Worm (Caenorhabditis elegans) whole organism, L4/young adult: ENCODE measurements around the gene nhr-45.

Source experiments
- W03F9.2 ChIP-seq: fragments of 150-350 bp; optimal IDR thresholded peaks from 2 replicates; lab custom pipeline; 2014; ENCODE audit warnings: missing biosample characterization, missing genetic modification characterization
- dao-5 ChIP-seq: sonication (generic microtip); optimal IDR thresholded peaks from 2 replicates; lab custom pipeline; 2016; ENCODE audit warnings: missing genotype, missing genetic modification characterization, moderate library complexity, missing compliant biosample characterization
- him-1 ChIP-seq: sonication (generic microtip); optimal IDR thresholded peaks from 2 replicates; lab custom pipeline; 2016; ENCODE audit warnings: missing genotype, missing genetic modification reagents, missing genetic modification characterization, missing compliant biosample characterization

nhr-45 gene

DNA sequence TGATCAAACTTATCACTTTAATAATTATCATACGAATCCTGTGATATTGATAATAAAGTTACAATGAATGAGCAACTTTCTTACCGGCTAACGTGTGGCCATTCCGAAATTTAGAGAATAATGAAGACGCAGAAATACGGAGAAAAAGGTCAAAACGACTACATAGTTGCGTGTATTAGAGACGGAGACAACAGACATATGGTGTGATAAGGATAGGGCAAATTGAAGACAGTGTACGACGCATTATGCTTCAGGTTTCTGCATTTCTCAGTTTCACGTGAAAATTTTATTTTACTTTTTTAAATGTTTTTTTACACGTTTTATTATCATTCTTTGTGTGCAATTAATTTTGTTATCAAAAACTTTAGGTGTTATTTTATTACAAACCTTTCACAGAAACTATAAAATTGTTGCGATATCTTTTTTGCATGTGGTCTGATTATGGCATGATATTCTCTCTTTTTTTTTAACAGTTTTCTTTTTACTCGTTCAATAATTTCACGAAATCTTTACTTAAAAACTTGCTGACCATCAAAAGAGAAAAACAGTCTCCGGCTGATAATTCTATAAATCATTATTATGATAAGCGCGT is 13.1 kb upstream of the nhr-45 start, which contains the start of gene tmem-135:
tmem-135 (plus strand) TSS at position 542 of the 592 bp plus-strand sequence.
- TF ChIP-seq him-1 (tag; lab: Kevin White, UChicago) (no peak), dao-5 (tag; lab: Kevin White, UChicago) (no peak), W03F9.2 (tag; lab: Kevin White, UChicago) (no peak)

DNA sequence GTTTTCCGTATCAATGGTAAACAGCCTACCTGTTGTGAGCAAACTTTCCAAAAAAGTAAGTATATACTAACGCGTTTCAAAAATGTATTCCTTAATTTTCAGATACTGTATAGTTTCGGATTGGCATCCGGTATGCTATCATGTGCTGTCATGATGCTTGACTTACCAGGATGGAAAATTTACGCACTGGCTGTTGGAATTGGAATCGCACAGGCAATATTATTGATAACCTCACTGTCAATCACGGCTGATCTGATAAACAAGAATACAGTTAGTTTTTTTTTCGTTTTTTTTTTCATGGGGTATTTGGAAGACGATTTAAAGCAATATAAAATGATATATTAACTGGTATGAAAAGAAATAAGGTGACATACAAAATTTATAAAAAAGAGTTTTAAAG is 11.7 kb upstream of the nhr-45 start:
- TF ChIP-seq him-1 (tag; lab: Kevin White, UChicago) (no peak), dao-5 (tag; lab: Kevin White, UChicago) (no peak), W03F9.2 (tag; lab: Kevin White, UChicago) (no peak)

DNA sequence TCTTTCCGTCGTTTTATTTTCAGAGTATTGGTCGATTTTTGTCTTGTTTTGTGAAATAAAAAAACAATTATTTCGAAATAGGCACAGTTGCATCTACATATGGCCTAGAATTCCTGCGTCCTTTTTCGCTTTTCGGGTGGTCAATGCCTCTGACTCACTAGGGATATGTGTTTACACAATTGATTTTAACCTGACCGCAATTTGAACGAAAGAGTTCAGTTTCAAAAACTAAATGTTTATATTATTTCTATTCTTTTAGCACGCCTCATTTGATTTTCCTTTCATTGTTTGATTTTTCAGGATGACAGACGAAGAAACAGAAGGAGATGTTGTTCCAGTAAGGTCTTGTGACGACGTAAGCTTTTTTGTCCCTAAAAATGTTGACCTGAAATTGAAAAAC is 7.7 kb upstream of the nhr-45 start, which contains the start of gene mfsd-12:
mfsd-12 (plus strand) TSS at position 301 of the 400 bp plus-strand sequence.
- TF ChIP-seq dao-5 (tag; lab: Kevin White, UChicago) (no peak), him-1 (tag; lab: Kevin White, UChicago) (no peak), W03F9.2 (tag; lab: Kevin White, UChicago) (no peak)

DNA sequence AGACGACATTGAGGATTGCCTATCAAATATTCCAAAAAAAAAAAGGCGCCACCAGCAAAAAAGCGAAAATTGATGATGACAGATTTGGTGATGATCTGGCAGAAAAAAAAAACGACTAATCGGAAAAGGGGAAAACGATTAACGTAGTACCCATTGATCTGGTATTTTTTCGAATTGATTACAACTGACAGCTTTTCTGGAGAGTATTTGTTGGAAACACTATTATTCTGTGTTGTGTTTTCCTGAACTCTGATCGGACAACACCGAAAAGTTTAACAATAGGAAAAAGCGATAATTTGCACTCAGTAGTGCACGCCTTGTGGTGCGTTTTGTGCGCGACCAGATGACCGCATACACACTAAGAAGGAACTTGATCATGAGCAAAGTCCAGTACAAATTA is 4.5 kb upstream of the nhr-45 start:
- no peak for TF ChIP-seq him-1 (tag; lab: Kevin White, UChicago)
- TF ChIP-seq dao-5 (tag; lab: Kevin White, UChicago) = no peak
- TF ChIP-seq W03F9.2 (tag; lab: Kevin White, UChicago) = no peak

DNA sequence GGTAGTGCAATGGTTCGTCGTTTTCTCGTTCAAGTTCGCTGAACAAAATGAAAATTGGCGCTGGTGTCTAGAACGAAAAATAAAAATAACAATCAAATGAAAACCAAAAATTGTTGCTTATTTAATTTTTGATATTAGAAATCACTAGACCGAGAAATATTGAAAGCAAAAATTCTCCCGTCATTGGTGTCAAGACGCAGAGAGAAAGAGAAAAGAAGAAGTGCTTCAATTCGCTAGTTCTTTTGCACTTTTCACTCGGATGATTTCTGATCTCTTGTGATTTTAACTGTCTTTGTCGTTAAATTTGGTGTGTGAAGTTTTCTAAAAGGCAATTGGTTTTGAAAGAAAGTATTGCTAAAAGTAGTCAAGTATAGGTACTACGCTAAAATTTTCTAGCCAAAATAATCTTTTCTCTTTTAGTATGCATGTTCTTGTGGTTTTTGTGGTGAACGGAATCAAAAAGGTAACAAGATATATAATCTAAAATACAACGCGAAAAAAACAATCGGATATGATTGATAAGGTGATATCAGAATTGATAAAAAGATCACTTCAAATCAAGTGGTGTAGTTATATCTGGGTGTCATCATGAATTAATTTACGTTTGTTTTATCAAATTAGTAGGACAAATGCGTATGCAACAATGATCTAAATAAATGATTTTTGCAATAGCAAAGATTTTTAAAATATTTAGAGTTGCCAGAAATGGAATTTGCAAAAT is 3.0 kb upstream of the nhr-45 start:
- TF ChIP-seq W03F9.2 (tag; lab: Kevin White, UChicago) (no peak), him-1 (tag; lab: Kevin White, UChicago) (no peak), dao-5 (tag; lab: Kevin White, UChicago) (no peak)

DNA sequence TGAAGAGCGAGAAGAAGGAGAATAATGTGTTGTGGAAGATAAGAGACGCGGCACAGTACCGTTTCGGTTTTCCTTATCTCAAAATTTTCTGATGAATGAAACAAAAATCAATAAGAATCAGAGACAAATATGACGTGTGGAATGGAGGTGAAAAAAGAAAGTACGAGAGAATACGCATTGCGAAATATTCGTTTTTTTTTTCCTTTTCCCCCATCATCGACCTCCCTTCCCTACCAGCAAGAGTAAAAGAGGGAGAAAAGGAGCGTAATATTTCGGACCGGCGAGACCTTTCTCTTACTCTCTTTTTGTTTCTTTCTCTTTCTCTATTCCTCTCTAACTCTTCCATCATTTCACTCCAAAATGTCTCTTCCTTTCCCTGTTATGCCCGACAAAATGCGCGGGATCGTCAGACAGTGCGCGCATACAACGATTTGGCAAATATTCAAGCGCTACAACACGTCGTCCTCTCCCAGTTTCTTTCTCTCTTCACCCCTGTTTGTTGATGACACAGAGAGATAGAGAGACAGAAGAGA is 2.2 kb upstream of the nhr-45 start:
- no peak for TF ChIP-seq him-1 (tag; lab: Kevin White, UChicago)
- TF ChIP-seq W03F9.2 (tag; lab: Kevin White, UChicago) = no peak
- no peak for TF ChIP-seq dao-5 (tag; lab: Kevin White, UChicago)

DNA sequence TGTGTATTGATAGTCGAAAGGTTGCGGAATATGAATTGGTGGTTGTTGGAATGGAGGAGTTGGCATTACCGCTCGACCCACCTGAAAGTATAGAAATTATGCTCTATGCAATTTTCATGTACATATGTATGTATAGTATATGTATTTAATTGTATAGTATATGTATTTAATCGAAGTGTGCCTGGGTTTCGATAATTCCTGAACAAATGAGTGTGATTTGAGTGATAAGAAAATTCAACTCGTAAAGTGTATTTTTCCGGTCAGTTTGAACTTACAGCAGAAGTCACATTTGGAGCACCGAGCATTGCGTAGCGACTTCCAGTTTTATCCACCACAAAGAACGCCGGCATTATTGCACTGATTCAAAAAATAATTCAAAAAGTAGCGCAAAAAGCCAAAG is 1.4 kb downstream of the nhr-45 start:
- no peak for TF ChIP-seq W03F9.2 (tag; lab: Kevin White, UChicago)
- TF ChIP-seq dao-5 (tag; lab: Kevin White, UChicago) = no peak
- no peak for TF ChIP-seq him-1 (tag; lab: Kevin White, UChicago)

DNA sequence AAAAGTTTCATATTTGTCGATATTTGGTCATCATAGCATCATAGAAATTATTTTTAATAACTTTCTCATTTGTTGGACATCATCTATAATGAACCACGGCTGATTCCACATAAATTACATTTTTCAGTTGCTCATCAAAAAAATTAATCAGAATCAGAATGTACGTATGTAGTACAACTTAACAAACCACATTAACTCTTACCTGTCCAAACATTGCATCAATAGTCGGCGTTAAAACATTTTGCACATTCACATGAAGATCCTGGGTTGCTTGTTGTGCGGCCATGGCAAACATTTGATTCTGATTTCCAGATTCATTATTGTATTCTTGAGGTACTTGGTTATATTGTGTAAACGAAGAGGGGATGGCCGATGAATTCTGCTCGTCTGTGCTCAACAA is 1.8 kb downstream of the nhr-45 start:
- no peak for TF ChIP-seq dao-5 (tag; lab: Kevin White, UChicago)
- TF ChIP-seq W03F9.2 (tag; lab: Kevin White, UChicago) = no peak
- TF ChIP-seq him-1 (tag; lab: Kevin White, UChicago) = no peak

DNA sequence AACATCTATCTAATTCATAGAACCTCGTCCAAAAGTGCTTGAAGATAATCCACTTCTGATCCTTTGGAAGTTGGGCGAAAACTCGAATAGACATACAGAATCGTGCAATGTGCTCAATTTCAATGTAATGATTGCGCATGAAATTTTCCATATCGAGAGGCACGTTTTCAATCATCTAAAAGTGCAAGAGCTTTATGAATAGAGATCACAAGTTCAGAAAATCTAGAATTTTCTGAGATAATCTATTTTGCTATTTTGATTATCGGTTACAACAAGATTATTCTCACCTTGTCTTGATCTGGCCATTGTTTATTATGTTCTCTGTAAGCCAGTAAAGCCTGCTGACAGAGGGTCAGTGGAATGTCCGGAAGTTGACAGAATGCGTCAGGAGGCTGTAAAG is 2.5 kb downstream of the nhr-45 start:
- TF ChIP-seq dao-5 (tag; lab: Kevin White, UChicago) = no peak
- TF ChIP-seq W03F9.2 (tag; lab: Kevin White, UChicago) = no peak
- no peak for TF ChIP-seq him-1 (tag; lab: Kevin White, UChicago)

DNA sequence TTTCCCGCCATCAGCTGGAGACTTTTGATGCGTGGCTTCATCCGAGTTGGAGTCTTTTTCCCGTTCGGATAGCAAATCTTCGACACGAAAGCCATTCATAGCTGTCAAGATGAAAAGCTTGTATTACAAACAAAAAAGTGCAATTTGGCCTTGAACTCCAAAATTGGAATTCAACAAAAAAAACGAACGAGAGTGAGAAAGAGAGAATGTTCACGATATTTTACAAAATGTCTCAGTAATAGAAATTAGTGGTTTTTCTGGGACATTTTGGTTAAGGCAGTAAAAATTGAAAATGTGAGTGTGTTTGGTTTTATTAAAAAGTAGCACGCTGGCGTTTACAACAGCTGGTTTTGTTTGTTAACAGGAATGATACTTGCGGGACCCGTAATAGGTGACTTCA is 6.1 kb downstream of the nhr-45 start, which contains the start of gene ceh-1:
ceh-1 (minus strand) TSS at position 101 of the 400 bp plus-strand sequence.
- TF ChIP-seq dao-5 (tag; lab: Kevin White, UChicago) (no peak), W03F9.2 (tag; lab: Kevin White, UChicago) (no peak), him-1 (tag; lab: Kevin White, UChicago) (no peak)

DNA sequence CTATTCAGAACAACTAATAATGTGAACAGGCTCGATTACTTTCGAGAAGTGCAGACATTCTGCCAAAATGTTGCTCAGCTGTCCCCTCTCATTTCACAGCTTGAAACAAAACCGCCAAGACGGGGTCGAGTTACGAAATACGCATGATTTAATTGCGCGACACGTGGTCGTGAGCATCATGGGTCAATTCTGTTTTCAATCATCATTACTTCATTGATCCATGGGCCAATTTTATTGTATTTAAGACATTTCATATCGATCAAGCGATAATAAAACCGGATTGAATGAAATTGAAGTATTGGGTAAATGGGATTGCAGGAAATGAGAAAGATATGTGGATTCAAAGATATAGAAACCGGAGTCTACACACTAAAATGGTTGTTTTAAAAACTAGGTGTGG is 7.2 kb downstream of the nhr-45 start:
- TF ChIP-seq him-1 (tag; lab: Kevin White, UChicago) (no peak), W03F9.2 (tag; lab: Kevin White, UChicago) (no peak), dao-5 (tag; lab: Kevin White, UChicago) (no peak)

DNA sequence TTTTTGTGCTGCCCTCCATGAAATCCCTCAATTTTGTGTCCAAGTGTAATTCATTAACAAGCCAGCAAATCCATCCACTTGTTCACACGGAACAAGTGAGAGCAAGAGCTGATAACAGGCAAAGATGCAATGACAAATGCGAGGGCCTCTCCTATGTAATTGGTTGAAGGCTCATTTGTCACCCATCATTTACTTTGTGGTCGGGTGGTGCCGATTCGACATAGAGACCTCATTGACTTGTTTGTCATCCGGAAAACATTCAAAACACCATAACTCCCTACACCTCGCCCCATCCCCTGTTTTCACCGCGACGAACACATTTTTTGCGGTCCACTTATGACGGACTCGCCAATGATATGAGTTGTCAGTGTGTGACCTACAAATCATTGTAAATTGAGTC is 8.7 kb downstream of the nhr-45 start:
- TF ChIP-seq dao-5 (tag; lab: Kevin White, UChicago) (no peak), him-1 (tag; lab: Kevin White, UChicago) (no peak), W03F9.2 (tag; lab: Kevin White, UChicago) (no peak)

DNA sequence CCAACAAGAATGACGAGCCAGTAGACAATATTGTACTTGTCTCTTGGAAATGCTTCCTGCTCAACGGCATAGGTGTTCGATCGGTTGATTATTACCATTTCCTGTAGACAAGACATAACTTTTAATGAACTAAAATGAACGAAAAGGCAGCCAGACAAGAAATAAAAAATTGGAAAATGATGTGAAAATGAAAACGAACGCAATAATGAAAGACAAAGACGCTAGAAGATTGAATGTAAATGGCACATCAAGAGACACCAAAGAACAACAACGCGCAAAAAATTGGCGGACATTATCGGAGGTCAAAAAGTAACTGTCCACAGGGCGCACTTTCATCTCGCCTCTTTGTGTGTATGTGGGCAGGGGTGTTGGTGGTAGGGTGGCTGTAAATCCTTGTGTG is 11.0 kb downstream of the nhr-45 start, which contains the start of gene ent-5:
ent-5 (minus strand) TSS at position 101 of the 400 bp plus-strand sequence.
- TF ChIP-seq him-1 (tag; lab: Kevin White, UChicago) (no peak), W03F9.2 (tag; lab: Kevin White, UChicago) (no peak), dao-5 (tag; lab: Kevin White, UChicago) (no peak)
